Worm (Caenorhabditis elegans) whole organism, midembryonic: Measurements from ENCODE around the gene rnh-1.1.

ENCODE experiments used
- med-1 ChIP-seq: sonication (generic microtip); optimal IDR thresholded peaks from 2 replicates; lab custom pipeline; 2017; ENCODE audit warnings: missing genetic modification characterization, mild to moderate bottlenecking, missing compliant biosample characterization, antibody characterized with exemption, missing genetic modification reagents; ENCODE audit not compliant: insufficient read depth
- ref-1 ChIP-seq: fragments of 200-800 bp; sonication (Bioruptor generic); conservative IDR thresholded peaks from 2 replicates; pipeline ENCODE4 v1.3.6; 2022; ENCODE audit warnings: missing genetic modification reagents, missing genetic modification characterization, missing compliant biosample characterization
- ztf-23 ChIP-seq: fragments of 200-800 bp; sonication (Bioruptor generic); IDR thresholded peaks from 2 replicates; pipeline ENCODE4 v1.3.6; 2022; ENCODE audit warnings: missing genetic modification reagents, missing genetic modification characterization, missing compliant biosample characterization
- ztf-29 ChIP-seq: fragments of 200-800 bp; sonication (Bioruptor generic); IDR thresholded peaks from 2 replicates; pipeline ENCODE4 v1.3.6; 2022; ENCODE audit warnings: missing genetic modification reagents, missing genetic modification characterization, missing compliant biosample characterization

DNA sequence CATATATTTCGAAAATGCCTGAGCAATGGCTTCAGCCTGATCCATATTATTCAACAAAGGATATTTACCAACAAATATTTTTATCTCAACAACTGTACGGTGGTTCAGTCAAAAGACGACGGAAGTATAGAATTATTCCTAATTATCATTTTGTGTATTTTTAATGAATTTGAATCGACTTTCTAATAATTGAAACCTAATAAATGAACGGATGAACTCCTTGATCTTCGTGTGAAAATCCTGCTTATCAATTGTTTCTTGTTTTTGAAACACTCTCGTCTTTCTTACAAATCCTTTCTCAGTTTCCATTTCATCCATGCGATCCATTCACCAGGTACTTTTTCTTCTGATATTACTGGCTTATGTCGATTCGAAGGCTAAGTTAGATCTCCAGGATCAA is 50.1 kb downstream of the rnh-1.1 start, which contains the start of gene F35D2.1:
- TF ChIP-seq ref-1, result no peak
- TF ChIP-seq ztf-29 (GFP tag; lab: Robert Waterston, UW), result no peak
- TF ChIP-seq ztf-23 (GFP tag; lab: Robert Waterston, UW), result no peak
- no peak for TF ChIP-seq med-1
